Worm (Caenorhabditis elegans) whole organism, L2 larva: ENCODE results near the gene mtm-5.

Source experiments
- C34F6.9 ChIP-seq: fragments of 150-350 bp; optimal IDR thresholded peaks from 2 replicates; lab custom pipeline; 2014; ENCODE audit warnings: missing biosample characterization, missing genetic modification characterization
- F13H6.1 ChIP-seq: sonication (generic microtip); optimal IDR thresholded peaks from 2 replicates; lab custom pipeline; 2016; ENCODE audit warnings: missing genetic modification characterization, missing compliant biosample characterization
- R02D3.7 ChIP-seq: fragments of 150-350 bp; optimal IDR thresholded peaks from 2 replicates; lab custom pipeline; 2014; ENCODE audit warnings: missing biosample characterization, missing genetic modification characterization
- Y55F3AM.14 ChIP-seq: fragments of 200-800 bp; sonication (Bioruptor generic); optimal IDR thresholded peaks from 2 replicates; lab custom pipeline; 2018; ENCODE audit warnings: mild to moderate bottlenecking, missing genetic modification characterization, missing compliant biosample characterization
- ZK546.5 ChIP-seq: sonication (generic microtip); optimal IDR thresholded peaks from 2 replicates; lab custom pipeline; 2017; ENCODE audit warnings: missing biosample characterization, missing genetic modification characterization
- aly-2 ChIP-seq: fragments of 150-350 bp; optimal IDR thresholded peaks from 2 replicates; lab custom pipeline; 2014; ENCODE audit warnings: missing biosample characterization, missing genetic modification characterization
- ama-1 ChIP-seq: fragments of 150-350 bp; optimal IDR thresholded peaks from 2 replicates; lab custom pipeline; 2018; ENCODE audit warnings: inconsistent platforms
- blmp-1 ChIP-seq: sonication (generic microtip); optimal IDR thresholded peaks from 2 replicates; lab custom pipeline; 2017; ENCODE audit warnings: missing genetic modification characterization, mild to moderate bottlenecking, missing compliant biosample characterization, antibody characterized with exemption, moderate library complexity; ENCODE audit not compliant: insufficient read depth
- ceh-16 ChIP-seq: fragments of 150-350 bp; optimal IDR thresholded peaks from 2 replicates; lab custom pipeline; 2014; ENCODE audit warnings: missing biosample characterization, missing genetic modification characterization
- ceh-82 ChIP-seq: fragments of 150-350 bp; optimal IDR thresholded peaks from 2 replicates; lab custom pipeline; 2014; ENCODE audit warnings: missing biosample characterization, missing genetic modification characterization
- crh-2 ChIP-seq: sonication (generic microtip); optimal IDR thresholded peaks from 2 replicates; lab custom pipeline; 2017; ENCODE audit warnings: missing biosample characterization, missing genetic modification characterization
- dmd-4 ChIP-seq: sonication (generic microtip); optimal IDR thresholded peaks from 2 replicates; lab custom pipeline; 2017; ENCODE audit warnings: missing biosample characterization, missing genetic modification characterization
- egl-27 ChIP-seq: sonication (generic microtip); optimal IDR thresholded peaks from 3 replicates; lab custom pipeline; 2017; ENCODE audit warnings: missing biosample characterization, missing genetic modification reagents, missing genetic modification characterization
- elt-1 ChIP-seq: fragments of 150-350 bp; optimal IDR thresholded peaks from 2 replicates; lab custom pipeline; 2014; ENCODE audit warnings: missing biosample characterization, missing genetic modification characterization
- elt-3 ChIP-seq: sonication (generic microtip); optimal IDR thresholded peaks from 2 replicates; lab custom pipeline; 2017; ENCODE audit warnings: missing biosample characterization, missing genetic modification characterization
- fos-1 ChIP-seq: fragments of 150-350 bp; optimal IDR thresholded peaks from 2 replicates; lab custom pipeline; 2014; ENCODE audit warnings: missing biosample characterization, missing genetic modification characterization
- gmeb-1 ChIP-seq: fragments of 150-350 bp; optimal IDR thresholded peaks from 2 replicates; lab custom pipeline; 2014; ENCODE audit warnings: missing biosample characterization, missing genetic modification characterization
- lin-11 ChIP-seq: fragments of 150-350 bp; sonication (generic microtip); optimal IDR thresholded peaks from 2 replicates; lab custom pipeline; 2014; ENCODE audit warnings: missing biosample characterization, missing genetic modification characterization, inconsistent platforms, mixed read lengths
- lin-13 ChIP-seq: fragments of 150-350 bp; optimal IDR thresholded peaks from 2 replicates; lab custom pipeline; 2014; ENCODE audit warnings: missing biosample characterization, missing genetic modification reagents, missing genetic modification characterization
- lin-39 ChIP-seq: fragments of 150-350 bp; optimal IDR thresholded peaks from 2 replicates; lab custom pipeline; 2014; ENCODE audit warnings: missing biosample characterization, missing genetic modification reagents, missing genetic modification characterization
- lsy-2 ChIP-seq, 2 experiments: fragments of 150-350 bp in 1 of 2; sonication (generic microtip) in 1 of 2; optimal IDR thresholded peaks; 2 replicates each; lab custom pipeline; 2014 to 2017; ENCODE audit warnings: missing biosample characterization in 2 of 2, missing genetic modification characterization in 2 of 2
- mab-5 ChIP-seq: fragments of 150-350 bp; optimal IDR thresholded peaks from 2 replicates; lab custom pipeline; 2014; ENCODE audit warnings: missing biosample characterization, missing genetic modification characterization
- mbf-1 ChIP-seq: sonication (generic microtip); optimal IDR thresholded peaks from 2 replicates; lab custom pipeline; 2017; ENCODE audit warnings: missing biosample characterization, missing genetic modification characterization
- mdl-1 ChIP-seq, 2 experiments: fragments of 150-350 bp in 1 of 2; sonication (generic microtip) in 1 of 2; optimal IDR thresholded peaks; 2 replicates each; lab custom pipeline; 2017; ENCODE audit warnings: missing biosample characterization in 2 of 2, missing genetic modification characterization in 2 of 2
- nhr-10 ChIP-seq: sonication (generic microtip); optimal IDR thresholded peaks from 2 replicates; lab custom pipeline; 2017; ENCODE audit warnings: missing biosample characterization, missing genetic modification characterization
- nhr-11 ChIP-seq: fragments of 150-350 bp; optimal IDR thresholded peaks from 2 replicates; lab custom pipeline; 2014; ENCODE audit warnings: missing biosample characterization, missing genetic modification characterization
- nhr-12 ChIP-seq: fragments of 150-350 bp; optimal IDR thresholded peaks from 2 replicates; lab custom pipeline; 2014; ENCODE audit warnings: missing biosample characterization, missing genetic modification characterization
- nhr-129 ChIP-seq: fragments of 150-350 bp; optimal IDR thresholded peaks from 2 replicates; lab custom pipeline; 2014; ENCODE audit warnings: missing biosample characterization, missing genetic modification characterization
- nhr-21 ChIP-seq: fragments of 150-350 bp; optimal IDR thresholded peaks from 2 replicates; lab custom pipeline; 2014; ENCODE audit warnings: missing biosample characterization, missing genetic modification characterization
- nhr-23 ChIP-seq: fragments of 150-350 bp; optimal IDR thresholded peaks from 2 replicates; lab custom pipeline; 2014; ENCODE audit warnings: missing biosample characterization, missing genetic modification reagents, missing genetic modification characterization
- nhr-237 ChIP-seq: fragments of 150-350 bp; optimal IDR thresholded peaks from 2 replicates; lab custom pipeline; 2014; ENCODE audit warnings: missing biosample characterization, missing genetic modification characterization
- nhr-25 ChIP-seq: fragments of 150-350 bp; sonication (generic microtip); optimal IDR thresholded peaks from 3 replicates; lab custom pipeline; 2014; ENCODE audit warnings: missing biosample characterization, missing genetic modification characterization
- nhr-6 ChIP-seq: fragments of 150-350 bp; optimal IDR thresholded peaks from 2 replicates; lab custom pipeline; 2014; ENCODE audit warnings: missing biosample characterization, missing genetic modification characterization
- nhr-77 ChIP-seq: fragments of 150-350 bp; optimal IDR thresholded peaks from 2 replicates; lab custom pipeline; 2014; ENCODE audit warnings: missing biosample characterization, missing genetic modification characterization
- sem-4 ChIP-seq: fragments of 150-350 bp; optimal IDR thresholded peaks from 2 replicates; lab custom pipeline; 2014; ENCODE audit warnings: missing biosample characterization, missing genetic modification reagents, missing genetic modification characterization
- skn-1 ChIP-seq: sonication (generic microtip); optimal IDR thresholded peaks from 2 replicates; lab custom pipeline; 2017; ENCODE audit warnings: missing biosample characterization, missing genetic modification characterization
- sma-3 ChIP-seq: sonication (generic microtip); optimal IDR thresholded peaks from 2 replicates; lab custom pipeline; 2016; ENCODE audit warnings: missing genetic modification reagents, missing genetic modification characterization, missing compliant biosample characterization
- sma-9 ChIP-seq, 2 experiments: fragments of 150-350 bp in 1 of 2; sonication (generic microtip) in 1 of 2; optimal IDR thresholded peaks; 2 replicates each; lab custom pipeline; 2014 to 2016; ENCODE audit warnings: missing genetic modification characterization in 2 of 2, mild to moderate bottlenecking in 1 of 2, missing biosample characterization in 1 of 2, missing compliant biosample characterization in 1 of 2, missing genetic modification reagents in 1 of 2, moderate library complexity in 1 of 2
- snpc-4 ChIP-seq: fragments of 150-350 bp; optimal IDR thresholded peaks from 2 replicates; lab custom pipeline; 2014; ENCODE audit warnings: missing biosample characterization, missing genetic modification characterization
- unc-39 ChIP-seq: fragments of 150-350 bp; optimal IDR thresholded peaks from 2 replicates; lab custom pipeline; 2014; ENCODE audit warnings: missing biosample characterization, missing genetic modification characterization
- unc-55 ChIP-seq: fragments of 150-350 bp; sonication (generic microtip); optimal IDR thresholded peaks from 3 replicates; lab custom pipeline; 2014; ENCODE audit warnings: missing biosample characterization, missing genetic modification reagents, missing genetic modification characterization
- unc-62 ChIP-seq: fragments of 150-350 bp; optimal IDR thresholded peaks from 2 replicates; lab custom pipeline; 2014; ENCODE audit warnings: missing biosample characterization, missing genetic modification reagents, missing genetic modification characterization
- zag-1 ChIP-seq: fragments of 150-350 bp; optimal IDR thresholded peaks from 2 replicates; lab custom pipeline; 2014; ENCODE audit warnings: missing biosample characterization, missing genetic modification characterization
- ztf-1 ChIP-seq: fragments of 200-800 bp; sonication (Bioruptor generic); conservative IDR thresholded peaks from 2 replicates; pipeline ENCODE4 v1.3.6; 2022; ENCODE audit warnings: missing genetic modification characterization, missing compliant biosample characterization
- ztf-11 ChIP-seq: sonication (generic microtip); optimal IDR thresholded peaks from 2 replicates; lab custom pipeline; 2017; ENCODE audit warnings: missing biosample characterization, missing genetic modification characterization
- ztf-4 ChIP-seq: fragments of 150-350 bp; optimal IDR thresholded peaks from 2 replicates; lab custom pipeline; 2014; ENCODE audit warnings: missing biosample characterization, missing genetic modification characterization

mtm-5 gene

ce11 chrX:5214790-5215189, 28.4 kb downstream of the mtm-5 start:
- TF ChIP-seq Y55F3AM.14 (GFP tag; lab: Kevin White, UChicago) (no peak), nhr-12 (no peak), elt-3 (tag; lab: Kevin White, UChicago) (no peak), sma-9 (GFP tag; optimal IDR thresholded peaks at IDR 0.05; lab: Kevin White, UChicago) (no peak), sma-9 (tag; optimal IDR thresholded peaks at IDR 0.05; lab: Kevin White, UChicago) (no peak), unc-62 (GFP tag; lab: Kevin White, UChicago) (no peak), ztf-1 (GFP tag; lab: Robert Waterston, UW) (no peak), sma-3 (GFP tag; lab: Kevin White, UChicago) (no peak), ceh-82 (tag; lab: Kevin White, UChicago) (no peak), nhr-6 (tag; lab: Kevin White, UChicago) (no peak)

- no peak for TF ChIP-seq lin-13
- TF ChIP-seq nhr-129: peak; percentile 93
- no peak for TF ChIP-seq unc-39 (tag; lab: Kevin White, UChicago)
- no peak for TF ChIP-seq lin-11 (tag; lab: Kevin White, UChicago)
- peak; percentile 53 for TF ChIP-seq gmeb-1 (tag; lab: Kevin White, UChicago)
- peak; percentile 94 for TF ChIP-seq fos-1 (tag; lab: Kevin White, UChicago)
- TF ChIP-seq ztf-4 (tag; lab: Kevin White, UChicago): no peak
- peak; percentile 72 for TF ChIP-seq crh-2
- TF ChIP-seq sma-3 (GFP tag; lab: Kevin White, UChicago): peak; percentile 1
- TF ChIP-seq nhr-21 (tag; lab: Kevin White, UChicago): peak; percentile 66
- TF ChIP-seq unc-55: no peak
- TF ChIP-seq nhr-77: no peak
- no peak for TF ChIP-seq Y55F3AM.14 (GFP tag; lab: Kevin White, UChicago)
- peak; percentile 71 for TF ChIP-seq sma-9 (GFP tag; optimal IDR thresholded peaks at IDR 0.05; lab: Kevin White, UChicago)
- no peak for TF ChIP-seq sma-9 (tag; optimal IDR thresholded peaks at IDR 0.05; lab: Kevin White, UChicago)
- peak; percentile 59 for TF ChIP-seq F13H6.1 (tag; lab: Kevin White, UChicago)
- no peak for TF ChIP-seq R02D3.7 (tag; lab: Kevin White, UChicago)
- peak in 1 of 2 experiments; percentile 9 for TF ChIP-seq lsy-2 (tag; optimal IDR thresholded peaks at IDR 0.05; lab: Kevin White, UChicago)
- no peak for TF ChIP-seq nhr-12
Observed at ce11 chrX:5213565-5213964, 29.6 kb downstream of the mtm-5 start.

ce11 chrX:5213032-5213431, 30.2 kb downstream of the mtm-5 start:
- TF ChIP-seq nhr-6 (tag; lab: Kevin White, UChicago) (no peak), lin-13 (peak; percentile 20), nhr-12 (no peak), sma-9 (GFP tag; optimal IDR thresholded peaks at IDR 0.05; lab: Kevin White, UChicago) (peak; percentile 1), sma-9 (tag; optimal IDR thresholded peaks at IDR 0.05; lab: Kevin White, UChicago) (no peak), lsy-2 (tag; optimal IDR thresholded peaks at IDR 0.05; lab: Kevin White, UChicago) (peak in 1 of 2 experiments; percentile 15), ceh-16 (tag; lab: Kevin White, UChicago) (no peak), elt-1 (tag; lab: Kevin White, UChicago) (no peak), ztf-4 (tag; lab: Kevin White, UChicago) (no peak), nhr-10 (tag; lab: Kevin White, UChicago) (no peak), lin-39 (no peak), sem-4 (tag; lab: Kevin White, UChicago) (peak; percentile 50), F13H6.1 (tag; lab: Kevin White, UChicago) (no peak), Y55F3AM.14 (GFP tag; lab: Kevin White, UChicago) (no peak), ZK546.5 (no peak), unc-39 (tag; lab: Kevin White, UChicago) (no peak), blmp-1 (tag; lab: Kevin White, UChicago) (no peak), fos-1 (tag; lab: Kevin White, UChicago) (no peak), nhr-23 (tag; lab: Kevin White, UChicago) (no peak), gmeb-1 (tag; lab: Kevin White, UChicago) (no peak), nhr-129 (peak; percentile 98), ztf-1 (GFP tag; lab: Robert Waterston, UW) (no peak), crh-2 (no peak), mdl-1 (tag; optimal IDR thresholded peaks at IDR 0.05; lab: Kevin White, UChicago) (no peak), elt-3 (tag; lab: Kevin White, UChicago) (no peak), dmd-4 (no peak), nhr-11 (peak; percentile 11), ceh-82 (tag; lab: Kevin White, UChicago) (no peak), egl-27 (no peak), nhr-21 (tag; lab: Kevin White, UChicago) (no peak), snpc-4 (tag; lab: Kevin White, UChicago) (no peak), C34F6.9 (tag; lab: Kevin White, UChicago) (no peak), ztf-11 (tag; lab: Kevin White, UChicago) (no peak), nhr-237 (tag; lab: Kevin White, UChicago) (no peak), skn-1 (tag; lab: Kevin White, UChicago) (no peak), zag-1 (tag; lab: Kevin White, UChicago) (peak; percentile 19), aly-2 (tag; lab: Kevin White, UChicago) (no peak), sma-3 (GFP tag; lab: Kevin White, UChicago) (no peak), mab-5 (tag; lab: Kevin White, UChicago) (no peak), nhr-77 (no peak), nhr-25 (no peak), lin-11 (tag; lab: Kevin White, UChicago) (no peak), mbf-1 (tag; lab: Kevin White, UChicago) (no peak), ama-1 (lab: Kevin White, UChicago) (peak; percentile 17), unc-55 (no peak), unc-62 (GFP tag; lab: Kevin White, UChicago) (no peak)
